Worm (Caenorhabditis elegans) whole organism, L1 larva: ENCODE results near the gene irld-24.

ENCODE experiments used
- C04F5.9 ChIP-seq: sonication (generic microtip); optimal IDR thresholded peaks from 2 replicates; lab custom pipeline; 2016; ENCODE audit warnings: missing genetic modification characterization, missing compliant biosample characterization
- C34B4.2 ChIP-seq: sonication (generic microtip); optimal IDR thresholded peaks from 2 replicates; lab custom pipeline; 2017; ENCODE audit warnings: mild to moderate bottlenecking, missing genetic modification characterization, missing compliant biosample characterization
- F16B12.6 ChIP-seq: fragments of 150-350 bp; optimal IDR thresholded peaks from 2 replicates; lab custom pipeline; 2014; ENCODE audit warnings: missing biosample characterization, missing genetic modification characterization
- ama-1 ChIP-seq: fragments of 150-350 bp; optimal IDR thresholded peaks from 2 replicates; lab custom pipeline; 2014
- blmp-1 ChIP-seq: fragments of 150-350 bp; optimal IDR thresholded peaks from 2 replicates; lab custom pipeline; 2014; ENCODE audit warnings: missing biosample characterization, missing genetic modification characterization
- ceh-63 ChIP-seq: fragments of 200-800 bp; sonication (Bioruptor generic); optimal IDR thresholded peaks from 2 replicates; lab custom pipeline; 2018; ENCODE audit warnings: mild to moderate bottlenecking, missing genetic modification characterization, missing compliant biosample characterization
- ceh-82 ChIP-seq, 3 experiments: fragments of 150-350 bp in 1 of 3; sonication (generic microtip) in 2 of 3; optimal IDR thresholded peaks; 2 replicates each; lab custom pipeline; 2014 to 2017; ENCODE audit warnings: missing biosample characterization in 3 of 3, missing genetic modification characterization in 3 of 3
- ceh-88 ChIP-seq: fragments of 200-800 bp; sonication (Bioruptor generic); IDR thresholded peaks from 2 replicates; pipeline ENCODE4 v1.3.6; 2022; ENCODE audit warnings: missing genetic modification characterization, missing compliant biosample characterization
- dpl-1 ChIP-seq, 3 experiments: fragments of 150-350 bp in 2 of 3; sonication (generic microtip) in 1 of 3; optimal IDR thresholded peaks; 2 replicates each; lab custom pipeline; 2014 to 2017; ENCODE audit warnings: missing biosample characterization in 3 of 3, missing genetic modification characterization in 3 of 3, missing genetic modification reagents in 3 of 3
- efl-1 ChIP-seq, 4 experiments: fragments of 150-350 bp; optimal IDR thresholded peaks in 3 of 4; peaks in 1 of 4; 1 replicate in 1 of 4; 2 replicates in 3 of 4; lab custom pipeline; 2014; ENCODE audit warnings: missing biosample characterization in 2 of 4, missing genetic modification characterization in 2 of 4, missing genetic modification reagents in 2 of 4
- efl-3 ChIP-seq: fragments of 200-800 bp; sonication (Bioruptor generic); optimal IDR thresholded peaks from 2 replicates; lab custom pipeline; 2018; ENCODE audit warnings: mild to moderate bottlenecking, missing genetic modification characterization, missing compliant biosample characterization
- elt-2 ChIP-seq: sonication (generic microtip); optimal IDR thresholded peaks from 2 replicates; lab custom pipeline; 2016; ENCODE audit warnings: missing genetic modification characterization, mild to moderate bottlenecking, inconsistent platforms, missing compliant biosample characterization, missing genetic modification reagents
- elt-3 ChIP-seq, 6 experiments: fragments of 150-350 bp in 1 of 6; sonication (generic microtip); optimal IDR thresholded peaks; 2 replicates each; lab custom pipeline; 2017 to 2018; ENCODE audit warnings: missing biosample characterization in 6 of 6, missing genetic modification characterization in 6 of 6, inconsistent platforms in 1 of 6
- ets-5 ChIP-seq: fragments of 200-800 bp; sonication (Bioruptor generic); IDR thresholded peaks from 2 replicates; pipeline ENCODE4 v1.3.6; 2022; ENCODE audit warnings: missing genetic modification characterization, missing compliant biosample characterization
- fkh-4 ChIP-seq: sonication (generic microtip); optimal IDR thresholded peaks from 2 replicates; lab custom pipeline; 2016; ENCODE audit warnings: missing compliant biosample characterization, missing genetic modification characterization, borderline replicate concordance
- fkh-8 ChIP-seq: sonication (generic microtip); optimal IDR thresholded peaks from 2 replicates; lab custom pipeline; 2016; ENCODE audit warnings: mild to moderate bottlenecking, missing genetic modification characterization, missing compliant biosample characterization
- fos-1 ChIP-seq: fragments of 150-350 bp; optimal IDR thresholded peaks from 2 replicates; lab custom pipeline; 2014; ENCODE audit warnings: missing biosample characterization, missing genetic modification characterization
- isw-1 ChIP-seq: fragments of 200-800 bp; sonication (Bioruptor generic); IDR thresholded peaks from 2 replicates; pipeline ENCODE4 v1.3.6; 2022; ENCODE audit warnings: missing genetic modification characterization, missing compliant biosample characterization
- jun-1 ChIP-seq: fragments of 150-350 bp; optimal IDR thresholded peaks from 2 replicates; lab custom pipeline; 2014; ENCODE audit warnings: missing biosample characterization, missing genetic modification reagents, missing genetic modification characterization
- lin-14 ChIP-seq: fragments of 200-800 bp; sonication (Bioruptor generic); optimal IDR thresholded peaks from 2 replicates; lab custom pipeline; 2018; ENCODE audit warnings: mild to moderate bottlenecking, missing genetic modification characterization, moderate library complexity, missing compliant biosample characterization
- lin-15B ChIP-seq: fragments of 150-350 bp; sonication (generic microtip); optimal IDR thresholded peaks from 3 replicates; lab custom pipeline; 2014; ENCODE audit warnings: missing biosample characterization, missing genetic modification characterization
- lir-3 ChIP-seq: sonication (generic microtip); optimal IDR thresholded peaks from 2 replicates; lab custom pipeline; 2016; ENCODE audit warnings: mild to moderate bottlenecking, missing genetic modification characterization, moderate library complexity, missing compliant biosample characterization; ENCODE audit not compliant: poor library complexity
- mab-9 ChIP-seq: fragments of 200-800 bp; sonication (Bioruptor generic); IDR thresholded peaks from 2 replicates; pipeline ENCODE4 v1.3.6; 2022; ENCODE audit warnings: missing genetic modification reagents, missing genetic modification characterization, missing compliant biosample characterization
- mdl-1 ChIP-seq, 2 experiments: fragments of 150-350 bp; optimal IDR thresholded peaks; 2 replicates each; lab custom pipeline; 2014 to 2017; ENCODE audit warnings: missing biosample characterization in 2 of 2, missing genetic modification characterization in 2 of 2, inconsistent platforms in 1 of 2
- mep-1 ChIP-seq: fragments of 150-350 bp; optimal IDR thresholded peaks from 2 replicates; lab custom pipeline; 2014; ENCODE audit warnings: missing biosample characterization, missing genetic modification characterization
- nhr-19 ChIP-seq: fragments of 200-800 bp; sonication (Bioruptor generic); conservative IDR thresholded peaks from 2 replicates; pipeline ENCODE4 v1.3.6; 2022; ENCODE audit warnings: missing genetic modification characterization, missing compliant biosample characterization
- nhr-20 ChIP-seq: sonication (generic microtip); optimal IDR thresholded peaks from 2 replicates; lab custom pipeline; 2016; ENCODE audit warnings: mild to moderate bottlenecking, missing genetic modification characterization, missing compliant biosample characterization
- nhr-237 ChIP-seq: fragments of 150-350 bp; optimal IDR thresholded peaks from 2 replicates; lab custom pipeline; 2014; ENCODE audit warnings: missing biosample characterization, missing genetic modification characterization
- nhr-28 ChIP-seq: fragments of 150-350 bp; optimal IDR thresholded peaks from 2 replicates; lab custom pipeline; 2014; ENCODE audit warnings: missing biosample characterization, missing genetic modification characterization
- nhr-71 ChIP-seq: sonication (generic microtip); optimal IDR thresholded peaks from 2 replicates; lab custom pipeline; 2016; ENCODE audit warnings: mild to moderate bottlenecking, missing genetic modification characterization, moderate library complexity, missing compliant biosample characterization
- nhr-76 ChIP-seq: sonication (generic microtip); optimal IDR thresholded peaks from 2 replicates; lab custom pipeline; 2017; ENCODE audit warnings: missing biosample characterization, missing genetic modification characterization
- nhr-77 ChIP-seq: fragments of 150-350 bp; optimal IDR thresholded peaks from 2 replicates; lab custom pipeline; 2014; ENCODE audit warnings: missing biosample characterization, missing genetic modification characterization
- nhr-84 ChIP-seq: sonication (generic microtip); optimal IDR thresholded peaks from 2 replicates; lab custom pipeline; 2017; ENCODE audit warnings: missing biosample characterization, missing genetic modification characterization
- nhr-90 ChIP-seq: sonication (generic microtip); optimal IDR thresholded peaks from 2 replicates; lab custom pipeline; 2016; ENCODE audit warnings: mild to moderate bottlenecking, missing genetic modification characterization, missing compliant biosample characterization; ENCODE audit not compliant: poor library complexity
- pag-3 ChIP-seq: sonication (generic microtip); optimal IDR thresholded peaks from 2 replicates; lab custom pipeline; 2017; ENCODE audit warnings: missing genetic modification characterization, mild to moderate bottlenecking, missing compliant biosample characterization, antibody characterized with exemption, borderline replicate concordance; ENCODE audit not compliant: insufficient read depth
- pqm-1 ChIP-seq: sonication (generic microtip); optimal IDR thresholded peaks from 3 replicates; lab custom pipeline; 2017; ENCODE audit warnings: missing biosample characterization, missing genetic modification characterization
- rnt-1 ChIP-seq: sonication (generic microtip); optimal IDR thresholded peaks from 2 replicates; lab custom pipeline; 2016; ENCODE audit warnings: mild to moderate bottlenecking, missing genetic modification characterization, moderate library complexity, missing compliant biosample characterization
- snu-23 ChIP-seq: sonication (generic microtip); optimal IDR thresholded peaks from 2 replicates; lab custom pipeline; 2016; ENCODE audit warnings: missing genetic modification characterization, missing compliant biosample characterization
- sox-4 ChIP-seq: sonication (generic microtip); optimal IDR thresholded peaks from 2 replicates; lab custom pipeline; 2016; ENCODE audit warnings: missing genetic modification characterization, missing compliant biosample characterization
- sptf-1 ChIP-seq: fragments of 150-350 bp; optimal IDR thresholded peaks from 2 replicates; lab custom pipeline; 2014; ENCODE audit warnings: missing biosample characterization, missing genetic modification characterization
- sup-37 ChIP-seq: fragments of 200-800 bp; sonication (Bioruptor generic); optimal IDR thresholded peaks from 2 replicates; lab custom pipeline; 2018; ENCODE audit warnings: mild to moderate bottlenecking, missing genetic modification characterization, missing compliant biosample characterization
- tbx-2 ChIP-seq: sonication (generic microtip); optimal IDR thresholded peaks from 2 replicates; lab custom pipeline; 2016; ENCODE audit warnings: missing genetic modification characterization, missing compliant biosample characterization
- tlp-1 ChIP-seq: fragments of 150-350 bp; optimal IDR thresholded peaks from 2 replicates; lab custom pipeline; 2014; ENCODE audit warnings: missing biosample characterization, missing genetic modification characterization
- unc-130 ChIP-seq: fragments of 150-350 bp; optimal IDR thresholded peaks from 2 replicates; lab custom pipeline; 2017; ENCODE audit warnings: missing biosample characterization, missing genetic modification characterization, inconsistent platforms
- unc-62 ChIP-seq: fragments of 150-350 bp; optimal IDR thresholded peaks from 2 replicates; lab custom pipeline; 2014; ENCODE audit warnings: missing biosample characterization, missing genetic modification reagents, missing genetic modification characterization
- unc-98 ChIP-seq: fragments of 200-800 bp; sonication (Bioruptor generic); IDR thresholded peaks from 2 replicates; pipeline ENCODE4 v1.3.6; 2022; ENCODE audit warnings: missing genetic modification characterization, missing compliant biosample characterization
- vab-15 ChIP-seq: sonication (generic microtip); optimal IDR thresholded peaks from 2 replicates; lab custom pipeline; 2017; ENCODE audit warnings: missing genotype, mild to moderate bottlenecking, missing genetic modification characterization, missing compliant biosample characterization
- zag-1 ChIP-seq: fragments of 150-350 bp; optimal IDR thresholded peaks from 2 replicates; lab custom pipeline; 2014; ENCODE audit warnings: missing biosample characterization, missing genetic modification characterization
- ztf-4 ChIP-seq: fragments of 150-350 bp; optimal IDR thresholded peaks from 2 replicates; lab custom pipeline; 2014; ENCODE audit warnings: missing biosample characterization, missing genetic modification characterization

Gene irld-24

ce11 chrX:13995803-13996388 is 9.5 kb downstream of the irld-24 start, which contains the start of the genes C31E10.5 and C31E10.6 (continued):
- peak; percentile 64 for TF ChIP-seq tbx-2 (tag; lab: Kevin White, UChicago)
- TF ChIP-seq lin-14 (GFP tag; lab: Kevin White, UChicago) = no peak
- TF ChIP-seq C04F5.9 (tag; lab: Kevin White, UChicago) = no peak
- TF ChIP-seq ceh-63 = no peak
- TF ChIP-seq sox-4 (tag; lab: Kevin White, UChicago) = no peak
- no peak for TF ChIP-seq C34B4.2 (tag; lab: Kevin White, UChicago)
- TF ChIP-seq fkh-8 (tag; lab: Kevin White, UChicago) = no peak
- TF ChIP-seq ceh-82 (tag; optimal IDR thresholded peaks at IDR 0.05; lab: Kevin White, UChicago) = peak; percentile 26 to 61 (median 55)
- peak; percentile 73 for TF ChIP-seq unc-130 (tag; lab: Kevin White, UChicago)

ce11 chrX:14000198-14000748 is 13.9 kb downstream of the irld-24 start:
- TF ChIP-seq unc-98 (GFP tag; lab: Robert Waterston, UW) = no peak
- TF ChIP-seq ets-5 (GFP tag; lab: Robert Waterston, UW) = no peak
- TF ChIP-seq rnt-1 (tag; lab: Kevin White, UChicago) = no peak
- TF ChIP-seq zag-1 (tag; lab: Kevin White, UChicago) = no peak
- no peak for TF ChIP-seq fkh-4 (tag; lab: Kevin White, UChicago)
- TF ChIP-seq mep-1 (tag; lab: Kevin White, UChicago) = peak; percentile 34
- TF ChIP-seq tlp-1 (tag; lab: Kevin White, UChicago) = no peak
- no peak for TF ChIP-seq ztf-4 (tag; lab: Kevin White, UChicago)
- TF ChIP-seq nhr-237 = no peak
- no peak for TF ChIP-seq isw-1 (GFP tag; lab: Robert Waterston, UW)
- TF ChIP-seq C04F5.9 (tag; lab: Kevin White, UChicago) = no peak
- peak; percentile 32 for TF ChIP-seq unc-130 (tag; lab: Kevin White, UChicago)
- TF ChIP-seq jun-1 (tag; lab: Kevin White, UChicago) = no peak
- TF ChIP-seq nhr-20 (tag; lab: Kevin White, UChicago) = peak; percentile 51
- no peak for TF ChIP-seq nhr-77
- TF ChIP-seq C34B4.2 (tag; lab: Kevin White, UChicago) = no peak
- TF ChIP-seq pag-3 (tag; lab: Kevin White, UChicago) = no peak
- no peak for TF ChIP-seq pqm-1 (tag; lab: Kevin White, UChicago)
- peak in 5 of 6 experiments; percentile 4 to 66 (median 42) for TF ChIP-seq elt-3 (tag; optimal IDR thresholded peaks at IDR 0.05; lab: Kevin White, UChicago)
- TF ChIP-seq dpl-1 (GFP tag; optimal IDR thresholded peaks at IDR 0.05; lab: Kevin White, UChicago) = no peak
- TF ChIP-seq elt-2 = peak; percentile 13
- no peak for TF ChIP-seq vab-15 (tag; lab: Kevin White, UChicago)
- TF ChIP-seq ama-1 (lab: Kevin White, UChicago) = no peak
- TF ChIP-seq mdl-1 (tag; optimal IDR thresholded peaks at IDR 0.05; lab: Kevin White, UChicago) = peak in 1 of 2 experiments; percentile 1
- no peak for TF ChIP-seq mab-9 (GFP tag; lab: Robert Waterston, UW)
- TF ChIP-seq ceh-63 = no peak
- TF ChIP-seq snu-23 (GFP tag; lab: Kevin White, UChicago) = peak; percentile 24
- TF ChIP-seq nhr-84 (tag; lab: Kevin White, UChicago) = no peak
- TF ChIP-seq lin-15B = no peak
- TF ChIP-seq ceh-88 = no peak
- no peak for TF ChIP-seq nhr-19 (GFP tag; lab: Robert Waterston, UW)
- TF ChIP-seq sptf-1 (tag; lab: Kevin White, UChicago) = no peak
- TF ChIP-seq blmp-1 (tag; lab: Kevin White, UChicago) = peak; percentile 74
- TF ChIP-seq nhr-90 (tag; lab: Kevin White, UChicago) = no peak
- TF ChIP-seq efl-1 (optimal IDR thresholded peaks at IDR 0.05; lab: Kevin White, UChicago) = no peak
- peak in 1 of 2 experiments; percentile 84 for TF ChIP-seq efl-1 (GFP tag; optimal IDR thresholded peaks at IDR 0.05 in 1 of 2; lab: Kevin White, UChicago)
- TF ChIP-seq nhr-28 (tag; lab: Kevin White, UChicago) = no peak
- no peak for TF ChIP-seq lir-3 (tag; lab: Kevin White, UChicago)
- no peak for TF ChIP-seq sup-37 (GFP tag; lab: Kevin White, UChicago)
- TF ChIP-seq efl-3 (GFP tag; lab: Kevin White, UChicago) = no peak
- TF ChIP-seq fos-1 = no peak
- TF ChIP-seq nhr-76 (tag; lab: Kevin White, UChicago) = no peak
- TF ChIP-seq unc-62 (GFP tag; lab: Kevin White, UChicago) = no peak
- peak; percentile 2 for TF ChIP-seq nhr-71 (tag; lab: Kevin White, UChicago)
- TF ChIP-seq F16B12.6 (tag; lab: Kevin White, UChicago) = no peak
